Worm (Caenorhabditis elegans) whole organism, L1 larva: ENCODE data around the gene phb-2.

ENCODE experiments used
- C34B4.2 ChIP-seq: sonication (generic microtip); optimal IDR thresholded peaks from 2 replicates; lab custom pipeline; 2017; ENCODE audit warnings: mild to moderate bottlenecking, missing genetic modification characterization, missing compliant biosample characterization
- F16B12.6 ChIP-seq: fragments of 150-350 bp; optimal IDR thresholded peaks from 2 replicates; lab custom pipeline; 2014; ENCODE audit warnings: missing biosample characterization, missing genetic modification characterization
- Y116A8C.19 ChIP-seq: sonication (generic microtip); optimal IDR thresholded peaks from 2 replicates; lab custom pipeline; 2016; ENCODE audit warnings: missing compliant biosample characterization, missing genetic modification characterization, borderline replicate concordance
- aly-2 ChIP-seq: fragments of 150-350 bp; optimal IDR thresholded peaks from 2 replicates; lab custom pipeline; 2014; ENCODE audit warnings: missing biosample characterization, missing genetic modification characterization
- ceh-63 ChIP-seq: fragments of 200-800 bp; sonication (Bioruptor generic); optimal IDR thresholded peaks from 2 replicates; lab custom pipeline; 2018; ENCODE audit warnings: mild to moderate bottlenecking, missing genetic modification characterization, missing compliant biosample characterization
- ceh-8 ChIP-seq: fragments of 200-800 bp; sonication (Bioruptor generic); optimal IDR thresholded peaks from 2 replicates; lab custom pipeline; 2018; ENCODE audit warnings: mild to moderate bottlenecking, missing genetic modification characterization, moderate library complexity, missing compliant biosample characterization
- ceh-82 ChIP-seq, 3 experiments: fragments of 150-350 bp in 1 of 3; sonication (generic microtip) in 2 of 3; optimal IDR thresholded peaks; 2 replicates each; lab custom pipeline; 2014 to 2017; ENCODE audit warnings: missing biosample characterization in 3 of 3, missing genetic modification characterization in 3 of 3
- ceh-88 ChIP-seq: fragments of 200-800 bp; sonication (Bioruptor generic); IDR thresholded peaks from 2 replicates; pipeline ENCODE4 v1.3.6; 2022; ENCODE audit warnings: missing genetic modification characterization, missing compliant biosample characterization
- ceh-90 ChIP-seq: sonication (generic microtip); optimal IDR thresholded peaks from 2 replicates; lab custom pipeline; 2016; ENCODE audit warnings: missing genetic modification characterization, missing compliant biosample characterization
- ces-1 ChIP-seq: fragments of 150-350 bp; optimal IDR thresholded peaks from 2 replicates; lab custom pipeline; 2014; ENCODE audit warnings: missing biosample characterization, missing genetic modification reagents, missing genetic modification characterization
- dpl-1 ChIP-seq, 3 experiments: fragments of 150-350 bp in 2 of 3; sonication (generic microtip) in 1 of 3; optimal IDR thresholded peaks; 2 replicates each; lab custom pipeline; 2014 to 2017; ENCODE audit warnings: missing biosample characterization in 3 of 3, missing genetic modification characterization in 3 of 3, missing genetic modification reagents in 3 of 3
- dsc-1 ChIP-seq: sonication (generic microtip); optimal IDR thresholded peaks from 2 replicates; lab custom pipeline; 2016; ENCODE audit warnings: mild to moderate bottlenecking, missing genetic modification characterization, missing compliant biosample characterization
- efl-1 ChIP-seq, 4 experiments: fragments of 150-350 bp; optimal IDR thresholded peaks in 3 of 4; peaks in 1 of 4; 1 replicate in 1 of 4; 2 replicates in 3 of 4; lab custom pipeline; 2014; ENCODE audit warnings: missing biosample characterization in 2 of 4, missing genetic modification characterization in 2 of 4, missing genetic modification reagents in 2 of 4
- efl-3 ChIP-seq: fragments of 200-800 bp; sonication (Bioruptor generic); optimal IDR thresholded peaks from 2 replicates; lab custom pipeline; 2018; ENCODE audit warnings: mild to moderate bottlenecking, missing genetic modification characterization, missing compliant biosample characterization
- elt-2 ChIP-seq: sonication (generic microtip); optimal IDR thresholded peaks from 2 replicates; lab custom pipeline; 2016; ENCODE audit warnings: missing genetic modification characterization, mild to moderate bottlenecking, inconsistent platforms, missing compliant biosample characterization, missing genetic modification reagents
- elt-3 ChIP-seq, 6 experiments: fragments of 150-350 bp in 1 of 6; sonication (generic microtip); optimal IDR thresholded peaks; 2 replicates each; lab custom pipeline; 2017 to 2018; ENCODE audit warnings: missing biosample characterization in 6 of 6, missing genetic modification characterization in 6 of 6, inconsistent platforms in 1 of 6
- fkh-4 ChIP-seq: sonication (generic microtip); optimal IDR thresholded peaks from 2 replicates; lab custom pipeline; 2016; ENCODE audit warnings: missing compliant biosample characterization, missing genetic modification characterization, borderline replicate concordance
- fkh-8 ChIP-seq: sonication (generic microtip); optimal IDR thresholded peaks from 2 replicates; lab custom pipeline; 2016; ENCODE audit warnings: mild to moderate bottlenecking, missing genetic modification characterization, missing compliant biosample characterization
- fos-1 ChIP-seq: fragments of 150-350 bp; optimal IDR thresholded peaks from 2 replicates; lab custom pipeline; 2014; ENCODE audit warnings: missing biosample characterization, missing genetic modification characterization
- irx-1 ChIP-seq: sonication (generic microtip); optimal IDR thresholded peaks from 2 replicates; lab custom pipeline; 2016; ENCODE audit warnings: missing genetic modification characterization, missing compliant biosample characterization
- isw-1 ChIP-seq: fragments of 200-800 bp; sonication (Bioruptor generic); IDR thresholded peaks from 2 replicates; pipeline ENCODE4 v1.3.6; 2022; ENCODE audit warnings: missing genetic modification characterization, missing compliant biosample characterization
- lin-15B ChIP-seq: fragments of 150-350 bp; sonication (generic microtip); optimal IDR thresholded peaks from 3 replicates; lab custom pipeline; 2014; ENCODE audit warnings: missing biosample characterization, missing genetic modification characterization
- lin-35 ChIP-seq, 2 experiments: fragments of 150-350 bp; optimal IDR thresholded peaks; 2 replicates each; lab custom pipeline; 2014; ENCODE audit warnings: missing biosample characterization in 2 of 2, missing genetic modification characterization in 2 of 2, missing genetic modification reagents in 2 of 2
- lir-3 ChIP-seq: sonication (generic microtip); optimal IDR thresholded peaks from 2 replicates; lab custom pipeline; 2016; ENCODE audit warnings: mild to moderate bottlenecking, missing genetic modification characterization, moderate library complexity, missing compliant biosample characterization; ENCODE audit not compliant: poor library complexity
- mab-9 ChIP-seq: fragments of 200-800 bp; sonication (Bioruptor generic); IDR thresholded peaks from 2 replicates; pipeline ENCODE4 v1.3.6; 2022; ENCODE audit warnings: missing genetic modification reagents, missing genetic modification characterization, missing compliant biosample characterization
- mdl-1 ChIP-seq, 2 experiments: fragments of 150-350 bp; optimal IDR thresholded peaks; 2 replicates each; lab custom pipeline; 2014 to 2017; ENCODE audit warnings: missing biosample characterization in 2 of 2, missing genetic modification characterization in 2 of 2, inconsistent platforms in 1 of 2
- mep-1 ChIP-seq: fragments of 150-350 bp; optimal IDR thresholded peaks from 2 replicates; lab custom pipeline; 2014; ENCODE audit warnings: missing biosample characterization, missing genetic modification characterization
- nhr-11 ChIP-seq: fragments of 150-350 bp; optimal IDR thresholded peaks from 2 replicates; lab custom pipeline; 2014; ENCODE audit warnings: missing biosample characterization, missing genetic modification characterization
- nhr-19 ChIP-seq: fragments of 200-800 bp; sonication (Bioruptor generic); conservative IDR thresholded peaks from 2 replicates; pipeline ENCODE4 v1.3.6; 2022; ENCODE audit warnings: missing genetic modification characterization, missing compliant biosample characterization
- nhr-47 ChIP-seq: sonication (generic microtip); optimal IDR thresholded peaks from 2 replicates; lab custom pipeline; 2016; ENCODE audit warnings: mild to moderate bottlenecking, missing genetic modification characterization, moderate library complexity, missing compliant biosample characterization
- nhr-71 ChIP-seq: sonication (generic microtip); optimal IDR thresholded peaks from 2 replicates; lab custom pipeline; 2016; ENCODE audit warnings: mild to moderate bottlenecking, missing genetic modification characterization, moderate library complexity, missing compliant biosample characterization
- nhr-77 ChIP-seq: fragments of 150-350 bp; optimal IDR thresholded peaks from 2 replicates; lab custom pipeline; 2014; ENCODE audit warnings: missing biosample characterization, missing genetic modification characterization
- pqm-1 ChIP-seq: sonication (generic microtip); optimal IDR thresholded peaks from 3 replicates; lab custom pipeline; 2017; ENCODE audit warnings: missing biosample characterization, missing genetic modification characterization
- rnt-1 ChIP-seq: sonication (generic microtip); optimal IDR thresholded peaks from 2 replicates; lab custom pipeline; 2016; ENCODE audit warnings: mild to moderate bottlenecking, missing genetic modification characterization, moderate library complexity, missing compliant biosample characterization
- swsn-7 ChIP-seq: sonication (generic microtip); optimal IDR thresholded peaks from 2 replicates; lab custom pipeline; 2016; ENCODE audit warnings: missing genetic modification characterization, missing compliant biosample characterization
- unc-130 ChIP-seq: fragments of 150-350 bp; optimal IDR thresholded peaks from 2 replicates; lab custom pipeline; 2017; ENCODE audit warnings: missing biosample characterization, missing genetic modification characterization, inconsistent platforms
- unc-30 ChIP-seq: sonication (generic microtip); optimal IDR thresholded peaks from 2 replicates; lab custom pipeline; 2017; ENCODE audit warnings: missing biosample characterization, missing genetic modification characterization
- unc-62 ChIP-seq: fragments of 150-350 bp; optimal IDR thresholded peaks from 2 replicates; lab custom pipeline; 2014; ENCODE audit warnings: missing biosample characterization, missing genetic modification reagents, missing genetic modification characterization
- unc-98 ChIP-seq: fragments of 200-800 bp; sonication (Bioruptor generic); IDR thresholded peaks from 2 replicates; pipeline ENCODE4 v1.3.6; 2022; ENCODE audit warnings: missing genetic modification characterization, missing compliant biosample characterization
- vab-15 ChIP-seq: sonication (generic microtip); optimal IDR thresholded peaks from 2 replicates; lab custom pipeline; 2017; ENCODE audit warnings: missing genotype, mild to moderate bottlenecking, missing genetic modification characterization, missing compliant biosample characterization
- zag-1 ChIP-seq: fragments of 150-350 bp; optimal IDR thresholded peaks from 2 replicates; lab custom pipeline; 2014; ENCODE audit warnings: missing biosample characterization, missing genetic modification characterization
- zip-4 ChIP-seq: fragments of 200-800 bp; sonication (Bioruptor generic); optimal IDR thresholded peaks from 2 replicates; lab custom pipeline; 2018; ENCODE audit warnings: mild to moderate bottlenecking, missing genetic modification characterization, moderate library complexity, missing compliant biosample characterization
- ztf-11 ChIP-seq, 2 experiments: sonication (generic microtip); optimal IDR thresholded peaks; 2 replicates each; lab custom pipeline; 2016 to 2017; ENCODE audit warnings: missing genetic modification characterization in 2 of 2, missing biosample characterization in 1 of 2, missing compliant biosample characterization in 1 of 2

The phb-2 gene

ce11 chrII:6250782-6251461 is at the start of gene phb-2 (continued):
- TF ChIP-seq nhr-77 (tag; lab: Kevin White, UChicago) (peak; percentile 43), irx-1 (peak; percentile 49), lin-35 (GFP tag; optimal IDR thresholded peaks at IDR 0.05; lab: Kevin White, UChicago) (peak; percentile 98 to 100), ceh-8 (no peak), isw-1 (GFP tag; lab: Robert Waterston, UW) (peak; percentile 85), rnt-1 (tag; lab: Kevin White, UChicago) (peak; percentile 84), aly-2 (tag; lab: Kevin White, UChicago) (peak; percentile 46), ceh-82 (tag; optimal IDR thresholded peaks at IDR 0.05; lab: Kevin White, UChicago) (peak; percentile 57 to 85 (median 82)), F16B12.6 (tag; lab: Kevin White, UChicago) (peak; percentile 60), nhr-47 (peak; percentile 82), nhr-11 (tag; lab: Kevin White, UChicago) (peak; percentile 46), C34B4.2 (tag; lab: Kevin White, UChicago) (no peak), ceh-88 (GFP tag; lab: Robert Waterston, UW) (0 out of 2 replicates have a peak, but pooled peaks have one; percentile 46), efl-3 (no peak), ceh-90 (tag; lab: Kevin White, UChicago) (no peak), ces-1 (no peak), pqm-1 (tag; lab: Kevin White, UChicago) (no peak), ztf-11 (tag; optimal IDR thresholded peaks at IDR 0.05; lab: Kevin White, UChicago) (no peak), mep-1 (tag; lab: Kevin White, UChicago) (peak; percentile 84), dpl-1 (GFP tag; optimal IDR thresholded peaks at IDR 0.05; lab: Kevin White, UChicago) (peak; percentile 97 to 98 (median 97)), mdl-1 (tag; optimal IDR thresholded peaks at IDR 0.05; lab: Kevin White, UChicago) (peak in 1 of 2 experiments; percentile 78), swsn-7 (tag; lab: Kevin White, UChicago) (peak; percentile 70), Y116A8C.19 (tag; lab: Kevin White, UChicago) (no peak), elt-2 (tag; lab: Kevin White, UChicago) (no peak), mab-9 (peak; percentile 11; the same call in 1 of the 2 replicates), lin-15B (tag; lab: Kevin White, UChicago) (peak; percentile 72), unc-62 (GFP tag; lab: Kevin White, UChicago) (no peak), ceh-63 (GFP tag; lab: Kevin White, UChicago) (no peak), efl-1 (optimal IDR thresholded peaks at IDR 0.05; lab: Kevin White, UChicago) (peak; percentile 92 to 99), efl-1 (GFP tag; optimal IDR thresholded peaks at IDR 0.05 in 1 of 2; lab: Kevin White, UChicago) (peak; percentile 98 to 100), unc-130 (peak; percentile 82), unc-30 (no peak), unc-98 (GFP tag; lab: Robert Waterston, UW) (no peak)

- no peak for TF ChIP-seq unc-130
- TF ChIP-seq fos-1 (tag; lab: Kevin White, UChicago), result no peak
- TF ChIP-seq elt-3 (tag; optimal IDR thresholded peaks at IDR 0.05; lab: Kevin White, UChicago), result no peak
- no peak for TF ChIP-seq fkh-8
- no peak for TF ChIP-seq vab-15
- TF ChIP-seq nhr-19 (GFP tag; lab: Robert Waterston, UW), result no peak
- no peak for TF ChIP-seq lir-3 (tag; lab: Kevin White, UChicago)
- TF ChIP-seq nhr-71 (tag; lab: Kevin White, UChicago), result no peak
- TF ChIP-seq fkh-4 (tag; lab: Kevin White, UChicago), result no peak
- no peak for TF ChIP-seq zag-1 (tag; lab: Kevin White, UChicago)
- no peak for TF ChIP-seq dsc-1
- no peak for TF ChIP-seq irx-1
- TF ChIP-seq efl-1 (optimal IDR thresholded peaks at IDR 0.05; lab: Kevin White, UChicago), result no peak
- no peak for TF ChIP-seq efl-1 (GFP tag; optimal IDR thresholded peaks at IDR 0.05 in 1 of 2; lab: Kevin White, UChicago)
- TF ChIP-seq zip-4 (GFP tag; lab: Kevin White, UChicago), result no peak
These were observed 48.3 kb upstream of the phb-2 start, which contains the start of gene C30B5.17 for ce11 chrII:6202910-6203309. Gene C30B5.17, minus strand, starts transcription at chrII:6203010.
